Fruit fly (Drosophila melanogaster): ENCODE data around the gene Pomp.

Pomp gene

dm6 chr2L:20822489-20823195 is 35.2 kb downstream of the Pomp start, which contains the start of gene CG9331:
Gene CG9331 (plus strand): TSS chr2L:20822828.
- TF ChIP-seq fru (GFP tag; optimal IDR thresholded peaks at IDR 0.05): no peak
- TF ChIP-seq ey (GFP tag; optimal IDR thresholded peaks at IDR 0.05): no peak
- TF ChIP-seq Dif (GFP tag; optimal IDR thresholded peaks at IDR 0.05; ENCODE audit: partially characterized antibody): peak; percentile 38
- TF ChIP-seq Abd-B (GFP tag; optimal IDR thresholded peaks at IDR 0.05): no peak
- peak; percentile 5 for TF ChIP-seq woc (GFP tag; optimal IDR thresholded peaks at IDR 0.05)
- peak in 1 of 2 experiments; percentile 59 for TF ChIP-seq dl (GFP tag; optimal IDR thresholded peaks at IDR 0.05; ENCODE audit: insufficient read depth in 1 of 2, partially characterized antibody in 2 of 2)
- TF ChIP-seq Vsx2 (GFP tag; optimal IDR thresholded peaks at IDR 0.05; ENCODE audit: partially characterized antibody): peak; percentile 53
- TF ChIP-seq psq (GFP tag; optimal IDR thresholded peaks at IDR 0.05): peak; percentile 14
- no peak for TF ChIP-seq Rel (GFP tag; optimal IDR thresholded peaks at IDR 0.05)
- TF ChIP-seq Rel (tag; optimal IDR thresholded peaks at IDR 0.05): peak; percentile 56

- TF ChIP-seq jim (GFP tag; optimal IDR thresholded peaks at IDR 0.05): peak; percentile 70
- TF ChIP-seq Myc (optimal IDR thresholded peaks at IDR 0.05): peak; percentile 91
- no peak for TF ChIP-seq Dfd (GFP tag; optimal IDR thresholded peaks at IDR 0.05)
- TF ChIP-seq Dif (GFP tag; optimal IDR thresholded peaks at IDR 0.05; ENCODE audit: partially characterized antibody): peak; percentile 92
- TF ChIP-seq Hnf4 (GFP tag; optimal IDR thresholded peaks at IDR 0.05): no peak
- peak; percentile 59 for TF ChIP-seq br (GFP tag; optimal IDR thresholded peaks at IDR 0.05)
- peak; percentile 92 for TF ChIP-seq GATAd (GFP tag; optimal IDR thresholded peaks at IDR 0.05)
- TF ChIP-seq woc (GFP tag; optimal IDR thresholded peaks at IDR 0.05): peak; percentile 48
- no peak for TF ChIP-seq Mio (GFP tag; optimal IDR thresholded peaks at IDR 0.05)
- TF ChIP-seq brk (GFP tag; optimal IDR thresholded peaks at IDR 0.05): peak; percentile 6
- no peak for TF ChIP-seq foxo (GFP tag; optimal IDR thresholded peaks at IDR 0.05)
- peak; percentile 65 for TF ChIP-seq CrebA (GFP tag; optimal IDR thresholded peaks at IDR 0.05; ENCODE audit: borderline replicate concordance)
- TF ChIP-seq rgr (GFP tag; optimal IDR thresholded peaks at IDR 0.05): peak; percentile 33
- peak; percentile 49 for TF ChIP-seq HLH106 (tag; optimal IDR thresholded peaks at IDR 0.05)
- TF ChIP-seq usp (GFP tag; optimal IDR thresholded peaks at IDR 0.05): no peak
- peak; percentile 74 for TF ChIP-seq Vsx2 (GFP tag; optimal IDR thresholded peaks at IDR 0.05; ENCODE audit: partially characterized antibody)
- TF ChIP-seq dmrt93B (GFP tag; optimal IDR thresholded peaks at IDR 0.05): no peak
- TF ChIP-seq lola (GFP tag; optimal IDR thresholded peaks at IDR 0.05): no peak
- no peak for TF ChIP-seq N (GFP tag; optimal IDR thresholded peaks at IDR 0.05)
- peak; percentile 13 for TF ChIP-seq Sp1 (GFP tag; optimal IDR thresholded peaks at IDR 0.05)
- no peak for TF ChIP-seq Hr78 (GFP tag; optimal IDR thresholded peaks at IDR 0.05)
- no peak for TF ChIP-seq tai (GFP tag; optimal IDR thresholded peaks at IDR 0.05)
- TF ChIP-seq sage (GFP tag; optimal IDR thresholded peaks at IDR 0.05): no peak
- TF ChIP-seq fru (GFP tag; optimal IDR thresholded peaks at IDR 0.05): peak; percentile 0
- peak; percentile 84 for TF ChIP-seq Rel (GFP tag; optimal IDR thresholded peaks at IDR 0.05)
- TF ChIP-seq Rel (tag; optimal IDR thresholded peaks at IDR 0.05): peak; percentile 100
- peak; percentile 33 for TF ChIP-seq Hr83 (GFP tag; optimal IDR thresholded peaks at IDR 0.05; ENCODE audit: poor library complexity, severe bottlenecking)
- TF ChIP-seq CG9705 (GFP tag; optimal IDR thresholded peaks at IDR 0.05): no peak
- peak; percentile 76 to 79 for TF ChIP-seq dl (GFP tag; optimal IDR thresholded peaks at IDR 0.05; ENCODE audit: insufficient read depth in 1 of 2, partially characterized antibody in 2 of 2)
- peak; percentile 13 for TF ChIP-seq psq (GFP tag; optimal IDR thresholded peaks at IDR 0.05)
- TF ChIP-seq Jra (GFP tag; optimal IDR thresholded peaks at IDR 0.05): no peak
- no peak for TF ChIP-seq CG32264 (GFP tag; optimal IDR thresholded peaks at IDR 0.05)
- TF ChIP-seq dsf (GFP tag; optimal IDR thresholded peaks at IDR 0.05; ENCODE audit: borderline replicate concordance): no peak
- TF ChIP-seq OdsH (GFP tag; optimal IDR thresholded peaks at IDR 0.05): no peak
- TF ChIP-seq h (GFP tag; optimal IDR thresholded peaks at IDR 0.05): peak; percentile 68
- TF ChIP-seq pan (optimal IDR thresholded peaks at IDR 0.05): no peak
- no peak for TF ChIP-seq Abd-B (GFP tag; optimal IDR thresholded peaks at IDR 0.05)
- TF ChIP-seq sv (GFP tag; optimal IDR thresholded peaks at IDR 0.05): no peak
- TF ChIP-seq ey (GFP tag; optimal IDR thresholded peaks at IDR 0.05): no peak
These were observed 36.0 kb downstream of the Pomp start for dm6 chr2L:20823196-20824105.
